Fruit fly (Drosophila melanogaster) whole organism, adult: ENCODE results near the gene sinah.

Source experiments
- CG11617 ChIP-seq: fragments of 200-800 bp; sonication (Bioruptor generic); optimal IDR thresholded peaks from 2 replicates; lab custom pipeline; 2017; ENCODE audit warnings: mild to moderate bottlenecking, missing biosample characterization, missing genetic modification reagents, missing genetic modification characterization
- CG12768 ChIP-seq: fragments of 200-800 bp; sonication (Bioruptor generic); optimal IDR thresholded peaks from 2 replicates; lab custom pipeline; 2017; ENCODE audit warnings: missing biosample characterization, missing genetic modification characterization, mild to moderate bottlenecking, moderate library complexity, missing genetic modification reagents
- CG14711 ChIP-seq: fragments of 200-800 bp; sonication (Bioruptor generic); optimal IDR thresholded peaks from 2 replicates; lab custom pipeline; 2018; ENCODE audit warnings: missing biosample characterization, mild to moderate bottlenecking, missing genetic modification characterization, moderate library complexity
- CG1620 ChIP-seq: fragments of 200-800 bp; sonication (Bioruptor generic); optimal IDR thresholded peaks from 2 replicates; lab custom pipeline; 2016; ENCODE audit warnings: missing biosample characterization, missing genetic modification characterization
- CG33017 ChIP-seq: fragments of 200-800 bp; sonication (Bioruptor generic); optimal IDR thresholded peaks from 2 replicates; lab custom pipeline; 2018; ENCODE audit warnings: missing biosample characterization, mild to moderate bottlenecking, missing genetic modification characterization, moderate library complexity
- CG5204 ChIP-seq: fragments of 200-800 bp; sonication (Bioruptor generic); optimal IDR thresholded peaks from 2 replicates; lab custom pipeline; 2016; ENCODE audit warnings: missing biosample characterization, missing genetic modification characterization
- CG7045 ChIP-seq: fragments of 200-800 bp; sonication (Bioruptor generic); optimal IDR thresholded peaks from 2 replicates; lab custom pipeline; 2017; ENCODE audit warnings: missing biosample characterization, mild to moderate bottlenecking, missing genetic modification characterization
- CG7101 ChIP-seq: fragments of 200-800 bp; sonication (Bioruptor generic); optimal IDR thresholded peaks from 2 replicates; lab custom pipeline; 2018; ENCODE audit warnings: missing biosample characterization, mild to moderate bottlenecking, missing genetic modification characterization, moderate library complexity
- Clk ChIP-seq: fragments of 200-800 bp; sonication (Bioruptor generic); optimal IDR thresholded peaks from 2 replicates; lab custom pipeline; 2017; ENCODE audit warnings: missing biosample characterization, missing genetic modification characterization
- Crg-1 ChIP-seq: fragments of 200-800 bp; sonication (Bioruptor generic); optimal IDR thresholded peaks from 2 replicates; lab custom pipeline; 2016; ENCODE audit warnings: missing biosample characterization, missing genetic modification characterization
- Hr96 ChIP-seq: fragments of 200-800 bp; sonication (Bioruptor generic); optimal IDR thresholded peaks from 2 replicates; lab custom pipeline; 2016; ENCODE audit warnings: missing biosample characterization, missing genetic modification characterization
- Mnt ChIP-seq: fragments of 200-800 bp; sonication (Bioruptor generic); optimal IDR thresholded peaks from 2 replicates; lab custom pipeline; 2016; ENCODE audit warnings: missing biosample characterization, mild to moderate bottlenecking, missing genetic modification characterization
- bab1 ChIP-seq: fragments of 200-800 bp; sonication (Bioruptor generic); optimal IDR thresholded peaks from 3 replicates; lab custom pipeline; 2019; ENCODE audit warnings: missing biosample characterization, mild to moderate bottlenecking, missing genetic modification characterization, moderate library complexity
- cic ChIP-seq: fragments of 200-800 bp; sonication (Bioruptor generic); optimal IDR thresholded peaks from 2 replicates; lab custom pipeline; 2017; ENCODE audit warnings: missing biosample characterization, mild to moderate bottlenecking, missing genetic modification characterization, moderate library complexity
- cnc ChIP-seq, 2 experiments: fragments of >200 bp; optimal IDR thresholded peaks; 2 replicates each; lab custom pipeline; 2017
- kay ChIP-seq: fragments of 200-800 bp; sonication (Bioruptor generic); peaks from one replicate; lab custom pipeline; 2016; ENCODE audit warnings: missing biosample characterization, missing genetic modification characterization, borderline replicate concordance
- ovo ChIP-seq: fragments of 200-800 bp; sonication (Bioruptor generic); optimal IDR thresholded peaks from 2 replicates; lab custom pipeline; 2016; ENCODE audit warnings: missing biosample characterization, missing genetic modification characterization
- pad ChIP-seq: fragments of 200-800 bp; sonication (Bioruptor generic); optimal IDR thresholded peaks from 3 replicates; lab custom pipeline; 2017; ENCODE audit warnings: missing biosample characterization, missing genetic modification characterization, mild to moderate bottlenecking, moderate library complexity, missing genetic modification reagents
- tj ChIP-seq: fragments of 200-800 bp; sonication (Bioruptor generic); optimal IDR thresholded peaks from 3 replicates; lab custom pipeline; 2017; ENCODE audit warnings: missing biosample characterization, mild to moderate bottlenecking, missing genetic modification characterization, moderate library complexity
- toe ChIP-seq: fragments of 200-800 bp; sonication (Bioruptor generic); optimal IDR thresholded peaks from 2 replicates; lab custom pipeline; 2016; ENCODE audit warnings: missing biosample characterization, missing genetic modification characterization

sinah gene

DNA sequence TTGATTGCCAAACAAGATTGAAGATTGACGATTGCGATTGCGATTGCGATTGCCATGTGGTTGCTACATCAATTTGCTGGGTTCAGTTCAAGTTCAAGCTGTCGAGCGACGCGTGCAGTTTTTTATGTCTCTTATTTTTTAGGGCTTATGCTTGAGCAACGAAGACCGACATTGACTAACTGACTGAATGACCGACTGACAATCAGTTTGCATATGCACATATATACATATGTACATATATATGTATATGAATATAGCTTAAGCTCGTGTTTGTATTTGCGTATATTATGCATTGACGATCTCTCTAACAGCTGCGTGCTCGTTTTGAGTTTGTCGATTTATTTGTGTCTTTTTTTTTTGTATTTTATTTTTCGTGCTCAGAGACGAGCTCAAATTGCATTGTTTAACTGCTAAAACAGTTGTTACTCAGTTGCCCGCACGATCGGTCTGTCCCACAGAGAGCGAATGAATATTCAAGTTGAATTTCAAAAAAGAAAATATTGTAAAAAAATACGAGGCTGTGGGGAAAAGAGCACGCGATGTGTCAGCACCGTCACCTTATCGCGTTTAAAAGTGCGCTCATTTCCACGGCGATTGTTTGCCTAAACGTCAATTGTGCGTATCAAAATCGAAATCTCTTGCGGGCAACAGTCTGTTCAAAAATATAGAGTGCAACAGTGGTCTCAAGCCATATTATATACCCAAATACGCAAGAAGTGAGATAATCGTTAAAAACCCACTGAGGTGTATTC lies 27.5 kb downstream of the sinah start:
- TF ChIP-seq CG11617 (no peak), CG1620 (GFP tag; lab: Kevin White, UChicago) (no peak), tj (GFP tag; lab: Kevin White, UChicago) (peak; percentile 29), Crg-1 (no peak), Mnt (GFP tag; lab: Kevin White, UChicago) (no peak), ovo (GFP tag; lab: Kevin White, UChicago) (no peak), toe (no peak), CG14711 (peak; percentile 10), bab1 (GFP tag; lab: Kevin White, UChicago) (peak; percentile 34), pad (GFP tag; lab: Kevin White, UChicago) (no peak), CG33017 (tag; lab: Kevin White, UChicago) (no peak), CG12768 (peak; percentile 35), cnc (optimal IDR thresholded peaks at IDR 0.05; lab: Kevin White, UChicago) (no peak), CG7045 (GFP tag; lab: Kevin White, UChicago) (no peak), cic (GFP tag; lab: Kevin White, UChicago) (peak; percentile 65), kay (GFP tag; lab: Kevin White, UChicago) (peak; percentile 95), CG7101 (tag; lab: Kevin White, UChicago) (no peak), Clk (GFP tag; lab: Kevin White, UChicago) (no peak)

DNA sequence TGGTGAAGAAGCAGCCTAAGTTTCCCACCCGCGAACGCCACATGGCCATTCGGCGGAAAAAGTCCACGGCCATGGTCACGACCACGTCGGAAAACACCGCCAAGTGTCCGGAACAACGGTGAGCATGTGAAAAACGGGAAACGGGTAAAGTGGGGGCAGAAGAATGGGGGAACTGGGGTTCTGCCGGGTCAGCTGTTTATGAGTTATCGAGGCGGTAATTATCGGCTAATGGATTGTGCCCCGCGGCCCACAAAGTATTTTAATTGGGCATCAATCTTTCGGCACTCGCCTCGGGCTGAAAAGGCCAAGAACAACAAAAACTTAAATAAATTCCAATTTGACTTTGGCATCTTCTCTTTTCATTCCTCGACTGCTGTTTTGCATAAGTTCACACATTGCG lies 28.4 kb downstream of the sinah start:
- TF ChIP-seq bab1 (GFP tag; lab: Kevin White, UChicago) (no peak), tj (GFP tag; lab: Kevin White, UChicago) (peak; percentile 60), CG12768 (no peak), CG14711 (no peak), cnc (optimal IDR thresholded peaks at IDR 0.05; lab: Kevin White, UChicago) (no peak), CG33017 (tag; lab: Kevin White, UChicago) (no peak)

DNA sequence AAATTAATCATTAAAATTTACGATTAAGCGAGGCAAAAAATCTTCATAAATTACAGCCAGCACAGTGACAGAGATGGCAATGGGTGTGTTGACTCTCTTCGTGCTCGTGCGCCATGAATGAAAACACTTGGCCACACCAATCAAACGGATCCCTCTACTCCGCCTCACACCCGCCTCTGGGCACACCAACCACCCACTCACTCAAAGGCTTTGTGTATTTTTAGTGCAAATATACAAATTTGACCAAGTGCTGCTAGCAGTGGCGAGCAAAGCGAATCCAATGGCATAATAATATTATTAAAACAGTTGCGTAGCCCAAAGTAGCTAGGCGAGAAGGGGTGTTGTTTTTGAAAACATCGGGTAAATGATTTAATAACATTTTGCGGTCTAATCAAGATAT lies 30.7 kb downstream of the sinah start:
- no peak for TF ChIP-seq Crg-1
- no peak for TF ChIP-seq ovo (GFP tag; lab: Kevin White, UChicago)
- TF ChIP-seq Hr96 (GFP tag; lab: Kevin White, UChicago): no peak

DNA sequence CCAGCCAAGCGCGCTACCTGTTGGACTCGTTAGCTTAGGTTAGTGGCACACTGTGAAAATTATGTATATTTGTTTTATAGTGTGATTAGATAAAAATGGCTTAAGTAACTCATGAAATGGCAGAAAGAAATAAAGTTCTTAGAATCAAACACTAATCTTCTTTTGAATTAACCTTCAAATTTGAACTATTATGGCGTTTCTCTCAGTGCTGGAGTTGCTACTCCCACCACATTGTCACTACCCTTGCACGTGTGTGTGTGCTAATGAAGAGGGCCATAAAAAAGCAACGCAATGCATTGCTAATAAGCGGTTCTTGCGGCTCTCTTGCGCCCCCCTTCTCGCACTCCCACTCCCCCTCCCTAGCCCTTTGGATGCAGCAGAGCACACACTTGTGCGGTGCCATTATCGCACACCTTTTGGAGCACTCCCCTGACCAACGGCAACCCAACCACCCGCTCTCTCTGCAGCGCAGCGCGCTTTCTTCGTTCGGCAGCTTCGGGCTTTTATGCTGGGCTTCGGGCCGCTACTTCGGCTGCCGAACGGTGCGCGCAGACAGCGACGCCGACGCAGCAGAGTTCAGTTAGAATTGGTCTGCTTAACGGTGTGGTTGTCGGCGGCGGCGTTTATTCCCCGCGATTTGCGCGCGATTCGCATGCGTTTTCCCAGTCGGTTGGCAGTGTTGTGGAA lies 31.9 kb downstream of the sinah start:
- peak; percentile 9 for TF ChIP-seq CG33017 (tag; lab: Kevin White, UChicago)
- TF ChIP-seq pad (GFP tag; lab: Kevin White, UChicago): peak; percentile 66
- no peak for TF ChIP-seq CG7045 (GFP tag; lab: Kevin White, UChicago)
- peak; percentile 58 for TF ChIP-seq CG14711
- peak; percentile 43 for TF ChIP-seq cic (GFP tag; lab: Kevin White, UChicago)
- peak; percentile 46 for TF ChIP-seq CG11617
- no peak for TF ChIP-seq toe
- peak; percentile 22 for TF ChIP-seq kay (GFP tag; lab: Kevin White, UChicago)
- TF ChIP-seq Clk (GFP tag; lab: Kevin White, UChicago): no peak
- no peak for TF ChIP-seq CG5204 (GFP tag; lab: Kevin White, UChicago)
- TF ChIP-seq ovo (GFP tag; lab: Kevin White, UChicago): peak; percentile 54
- TF ChIP-seq Mnt (GFP tag; lab: Kevin White, UChicago): peak; percentile 46
- TF ChIP-seq Hr96 (GFP tag; lab: Kevin White, UChicago): no peak
- TF ChIP-seq bab1 (GFP tag; lab: Kevin White, UChicago): peak; percentile 82
- peak; percentile 55 for TF ChIP-seq CG7101 (tag; lab: Kevin White, UChicago)
- TF ChIP-seq tj (GFP tag; lab: Kevin White, UChicago): peak; percentile 88
- peak; percentile 42 for TF ChIP-seq Crg-1
- no peak for TF ChIP-seq CG1620 (GFP tag; lab: Kevin White, UChicago)
- no peak for TF ChIP-seq cnc (optimal IDR thresholded peaks at IDR 0.05; lab: Kevin White, UChicago)
- peak; percentile 61 for TF ChIP-seq CG12768

DNA sequence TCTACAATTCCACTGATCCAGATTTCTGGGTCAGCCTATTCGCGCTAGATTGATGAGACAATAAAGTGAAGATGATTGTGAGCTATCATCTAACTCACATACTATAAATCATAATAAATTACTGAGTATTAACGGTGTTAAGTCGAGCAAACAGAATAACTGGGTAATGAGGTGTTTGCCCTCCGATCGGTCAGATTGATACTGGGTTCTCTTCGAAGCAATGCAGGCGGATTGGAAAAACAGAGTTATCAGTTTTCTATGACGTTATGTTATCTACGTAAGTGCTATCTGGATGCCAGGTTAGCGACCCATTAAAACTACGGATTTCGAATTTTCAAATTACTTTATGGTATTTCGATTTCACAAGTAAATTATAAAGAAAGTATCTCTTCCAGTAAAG lies 33.0 kb downstream of the sinah start:
- TF ChIP-seq pad (GFP tag; lab: Kevin White, UChicago) (no peak), kay (GFP tag; lab: Kevin White, UChicago) (peak; percentile 32)

DNA sequence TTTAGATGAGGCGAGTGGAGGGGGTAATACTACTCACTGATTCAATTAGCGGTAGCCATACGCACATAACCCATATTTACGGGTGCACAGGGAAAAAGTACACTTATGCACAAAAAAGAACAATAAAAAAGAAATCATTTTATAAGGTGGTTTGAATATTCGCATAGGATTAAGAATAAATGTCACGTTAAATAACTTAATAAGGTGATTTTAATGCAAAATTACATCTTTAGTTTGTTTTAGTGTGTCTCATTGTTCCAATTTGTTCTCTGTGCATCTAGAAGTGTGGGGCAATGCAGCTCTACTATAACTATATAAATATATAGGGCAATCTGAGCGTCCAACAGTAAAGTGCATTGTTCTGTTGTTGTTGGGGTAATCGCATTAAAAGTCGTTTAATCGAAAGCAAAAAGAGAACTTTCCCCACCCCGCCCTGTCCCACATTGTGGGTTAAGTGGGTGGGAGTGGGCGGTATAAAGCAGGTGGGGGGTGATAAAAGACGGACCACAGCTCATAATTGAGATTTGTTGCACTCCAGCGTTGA lies 33.9 kb downstream of the sinah start:
- TF ChIP-seq bab1 (GFP tag; lab: Kevin White, UChicago): no peak
- peak; percentile 5 for TF ChIP-seq CG14711
- no peak for TF ChIP-seq cnc (optimal IDR thresholded peaks at IDR 0.05; lab: Kevin White, UChicago)
- TF ChIP-seq CG7045 (GFP tag; lab: Kevin White, UChicago): peak; percentile 21
- peak; percentile 6 for TF ChIP-seq CG5204 (GFP tag; lab: Kevin White, UChicago)
